Fruit fly (Drosophila melanogaster) whole organism, embryonic: Measurements from ENCODE around the gene CG10984.

Experiments
- Aef1 ChIP-seq: fragments of 200-800 bp; sonication (Bioruptor generic); IDR thresholded peaks from 3 replicates; pipeline ENCODE4 v1.3.6; 2022; ENCODE audit warnings: missing biosample characterization, missing genetic modification characterization
- Atf3 ChIP-seq: fragments of 200-800 bp; sonication (Bioruptor generic); optimal IDR thresholded peaks from 3 replicates; lab custom pipeline; 2016; ENCODE audit warnings: missing biosample characterization, missing genetic modification characterization
- Blimp-1 ChIP-seq: fragments of 200-800 bp; sonication (Bioruptor generic); optimal IDR thresholded peaks from 3 replicates; lab custom pipeline; 2018; ENCODE audit warnings: missing biosample characterization, missing genetic modification characterization, mild to moderate bottlenecking, moderate library complexity, missing genetic modification reagents
- CG11093 ChIP-seq: fragments of 200-800 bp; sonication (Bioruptor generic); IDR thresholded peaks from 3 replicates; pipeline ENCODE4 v1.3.6; 2022; ENCODE audit warnings: missing biosample characterization, missing genetic modification characterization
- CG11723 ChIP-seq: fragments of 200-800 bp; sonication (Bioruptor generic); optimal IDR thresholded peaks from 2 replicates; lab custom pipeline; 2017; ENCODE audit warnings: missing biosample characterization, mild to moderate bottlenecking, missing genetic modification characterization
- CG12219 ChIP-seq: fragments of 200-800 bp; sonication (Bioruptor generic); optimal IDR thresholded peaks from 3 replicates; lab custom pipeline; 2018; ENCODE audit warnings: missing biosample characterization, mild to moderate bottlenecking, missing genetic modification characterization
- CG12391 ChIP-seq: fragments of 200-800 bp; sonication (Bioruptor generic); optimal IDR thresholded peaks from 3 replicates; lab custom pipeline; 2018; ENCODE audit warnings: missing biosample characterization, mild to moderate bottlenecking, missing genetic modification characterization, moderate library complexity
- CG13894 ChIP-seq: fragments of 200-800 bp; sonication (Bioruptor generic); optimal IDR thresholded peaks from 3 replicates; lab custom pipeline; 2018; ENCODE audit warnings: missing biosample characterization, mild to moderate bottlenecking, missing genetic modification characterization, moderate library complexity
- CG14441 ChIP-seq: fragments of 200-800 bp; sonication (Bioruptor generic); IDR thresholded peaks from 2 replicates; pipeline ENCODE4 v1.3.6; 2022; ENCODE audit warnings: missing biosample characterization, missing genetic modification characterization
- CG14667 ChIP-seq: fragments of 200-800 bp; sonication (Bioruptor generic); IDR thresholded peaks from 2 replicates; pipeline ENCODE4 v1.3.6; 2022; ENCODE audit warnings: missing biosample characterization, missing genetic modification characterization
- CG14965 ChIP-seq: fragments of 200-800 bp; sonication (Bioruptor generic); optimal IDR thresholded peaks from 2 replicates; lab custom pipeline; 2016; ENCODE audit warnings: missing biosample characterization, missing genetic modification characterization, borderline replicate concordance
- CG15073 ChIP-seq: fragments of 200-800 bp; sonication (Bioruptor generic); optimal IDR thresholded peaks from 2 replicates; lab custom pipeline; 2016; ENCODE audit warnings: missing biosample characterization, missing genetic modification characterization
- CG15479 ChIP-seq: fragments of 200-800 bp; sonication (Bioruptor generic); optimal IDR thresholded peaks from 3 replicates; lab custom pipeline; 2019; ENCODE audit warnings: missing biosample characterization, mild to moderate bottlenecking, missing genetic modification characterization, moderate library complexity
- CG16813 ChIP-seq: fragments of 200-800 bp; sonication (Bioruptor generic); IDR thresholded peaks from 3 replicates; pipeline ENCODE4 v1.3.6; 2022; ENCODE audit warnings: missing biosample characterization, missing genetic modification characterization; ENCODE audit not compliant: partially characterized antibody
- CG16815 ChIP-seq: fragments of 200-800 bp; sonication (Bioruptor generic); optimal IDR thresholded peaks from 3 replicates; lab custom pipeline; 2017; ENCODE audit warnings: missing biosample characterization, mild to moderate bottlenecking, missing genetic modification characterization
- CG17385 ChIP-seq: fragments of 200-800 bp; sonication (Bioruptor generic); optimal IDR thresholded peaks from 3 replicates; lab custom pipeline; 2018; ENCODE audit warnings: missing biosample characterization, mild to moderate bottlenecking, missing genetic modification characterization
- CG1792 ChIP-seq: fragments of 200-800 bp; sonication (Bioruptor generic); optimal IDR thresholded peaks from 2 replicates; lab custom pipeline; 2016; ENCODE audit warnings: missing biosample characterization, missing genetic modification characterization
- CG18011 ChIP-seq: fragments of 200-800 bp; sonication (Bioruptor generic); optimal IDR thresholded peaks from 2 replicates; lab custom pipeline; 2017; ENCODE audit warnings: missing biosample characterization, missing genetic modification characterization, mild to moderate bottlenecking, moderate library complexity, missing genotype
- CG2129 ChIP-seq: fragments of 200-800 bp; sonication (Bioruptor generic); IDR thresholded peaks from 2 replicates; pipeline ENCODE4 v1.3.6; 2022; ENCODE audit warnings: missing biosample characterization, missing genetic modification characterization; ENCODE audit not compliant: partially characterized antibody
- CG2889 ChIP-seq: fragments of 200-800 bp; sonication (Bioruptor generic); IDR thresholded peaks from 3 replicates; pipeline ENCODE4 v1.3.6; 2022; ENCODE audit warnings: missing biosample characterization, missing genetic modification characterization
- CG31365 ChIP-seq: fragments of 200-800 bp; sonication (Bioruptor generic); optimal IDR thresholded peaks from 2 replicates; lab custom pipeline; 2018; ENCODE audit warnings: missing biosample characterization, mild to moderate bottlenecking, missing genetic modification characterization
- CG3163 ChIP-seq: fragments of 200-800 bp; sonication (Bioruptor generic); optimal IDR thresholded peaks from 3 replicates; lab custom pipeline; 2016; ENCODE audit warnings: missing biosample characterization, missing genetic modification characterization
- CG43689 ChIP-seq: fragments of 200-800 bp; sonication (Bioruptor generic); IDR thresholded peaks from 2 replicates; pipeline ENCODE4 v1.3.6; 2022; ENCODE audit warnings: missing biosample characterization, missing genetic modification characterization
- CG6683 ChIP-seq: fragments of 200-800 bp; sonication (Bioruptor generic); optimal IDR thresholded peaks from 2 replicates; lab custom pipeline; 2017; ENCODE audit warnings: missing biosample characterization, mild to moderate bottlenecking, missing genetic modification characterization, missing genetic modification reagents
- CG6765 ChIP-seq: fragments of 200-800 bp; sonication (Bioruptor generic); optimal IDR thresholded peaks from 3 replicates; lab custom pipeline; 2017; ENCODE audit warnings: missing biosample characterization, mild to moderate bottlenecking, missing genetic modification characterization
- CG6813 ChIP-seq: fragments of 200-800 bp; sonication (Bioruptor generic); optimal IDR thresholded peaks from 2 replicates; lab custom pipeline; 2017; ENCODE audit warnings: missing biosample characterization, missing genetic modification characterization, mild to moderate bottlenecking, moderate library complexity, missing genetic modification reagents
- CG8281 ChIP-seq: fragments of 200-800 bp; sonication (Bioruptor generic); optimal IDR thresholded peaks from 2 replicates; lab custom pipeline; 2018; ENCODE audit warnings: missing biosample characterization, mild to moderate bottlenecking, missing genetic modification characterization, moderate library complexity
- CG8359 ChIP-seq: fragments of 200-800 bp; sonication (Bioruptor generic); optimal IDR thresholded peaks from 2 replicates; lab custom pipeline; 2017; ENCODE audit warnings: missing biosample characterization, mild to moderate bottlenecking, missing genetic modification characterization, borderline replicate concordance
- CG8478 ChIP-seq: fragments of >200 bp; optimal IDR thresholded peaks from 2 replicates; lab custom pipeline; 2018
- CG9817 ChIP-seq: fragments of 200-800 bp; sonication (Bioruptor generic); optimal IDR thresholded peaks from 2 replicates; lab custom pipeline; 2018; ENCODE audit warnings: missing biosample characterization, mild to moderate bottlenecking, missing genetic modification characterization, moderate library complexity
- Doc3 ChIP-seq: fragments of 200-800 bp; sonication (Bioruptor generic); IDR thresholded peaks from 3 replicates; pipeline ENCODE4 v1.3.6; 2022; ENCODE audit warnings: missing biosample characterization, missing genetic modification characterization; ENCODE audit not compliant: partially characterized antibody
- Drgx ChIP-seq: fragments of 200-800 bp; sonication (Bioruptor generic); IDR thresholded peaks from 2 replicates; pipeline ENCODE4 v1.3.6; 2022; ENCODE audit warnings: missing biosample characterization, missing genetic modification characterization
- HHEX ChIP-seq: fragments of 200-800 bp; sonication (Bioruptor generic); optimal IDR thresholded peaks from 3 replicates; lab custom pipeline; 2017; ENCODE audit warnings: missing biosample characterization, mild to moderate bottlenecking, missing genetic modification characterization, missing genetic modification reagents
- Kr ChIP-seq: fragments of 200-800 bp; sonication (Bioruptor generic); optimal IDR thresholded peaks from 2 replicates; lab custom pipeline; 2017; ENCODE audit warnings: missing biosample characterization, mild to moderate bottlenecking, missing genetic modification characterization
- Mad ChIP-seq: fragments of 200-800 bp; sonication (Bioruptor generic); optimal IDR thresholded peaks from 2 replicates; lab custom pipeline; 2016; ENCODE audit warnings: missing biosample characterization, missing genetic modification characterization
- NC2β ChIP-seq: fragments of 200-800 bp; sonication (Bioruptor generic); optimal IDR thresholded peaks from 2 replicates; lab custom pipeline; 2016; ENCODE audit warnings: missing biosample characterization, missing genetic modification characterization
- Neu2 ChIP-seq: fragments of 200-800 bp; sonication (Bioruptor generic); optimal IDR thresholded peaks from 3 replicates; lab custom pipeline; 2016; ENCODE audit warnings: missing biosample characterization, missing genetic modification characterization, borderline replicate concordance
- crp ChIP-seq, 2 experiments: fragments of 200-800 bp; sonication (Bioruptor generic); optimal IDR thresholded peaks; 2 replicates in 1 of 2; 3 replicates in 1 of 2; lab custom pipeline; 2017; ENCODE audit warnings: missing biosample characterization in 2 of 2, missing genetic modification characterization in 2 of 2, mild to moderate bottlenecking in 1 of 2, moderate library complexity in 1 of 2
- lbe ChIP-seq: fragments of 200-800 bp; sonication (Bioruptor generic); optimal IDR thresholded peaks from 2 replicates; lab custom pipeline; 2016; ENCODE audit warnings: missing biosample characterization, mild to moderate bottlenecking, missing genetic modification characterization
- luna ChIP-seq: fragments of 200-800 bp; sonication (Bioruptor generic); optimal IDR thresholded peaks from 2 replicates; lab custom pipeline; 2016; ENCODE audit warnings: missing biosample characterization, missing genetic modification characterization
- oc ChIP-seq: fragments of 200-800 bp; sonication (Bioruptor generic); optimal IDR thresholded peaks from 2 replicates; lab custom pipeline; 2018; ENCODE audit warnings: missing biosample characterization, mild to moderate bottlenecking, missing genetic modification characterization, moderate library complexity
- org-1 ChIP-seq: fragments of 200-800 bp; sonication (Bioruptor generic); optimal IDR thresholded peaks from 2 replicates; lab custom pipeline; 2017; ENCODE audit warnings: missing biosample characterization, missing genetic modification characterization
- so ChIP-seq: fragments of 200-800 bp; sonication (Bioruptor generic); IDR thresholded peaks from 3 replicates; pipeline ENCODE4 v1.3.6; 2022; ENCODE audit warnings: missing biosample characterization, missing genetic modification characterization
- ssp ChIP-seq: fragments of 200-800 bp; sonication (Bioruptor generic); IDR thresholded peaks from 2 replicates; pipeline ENCODE4 v1.3.6; 2022; ENCODE audit warnings: missing biosample characterization, missing genetic modification characterization
- stwl ChIP-seq: fragments of 200-800 bp; sonication (Bioruptor generic); optimal IDR thresholded peaks from 3 replicates; lab custom pipeline; 2018; ENCODE audit warnings: missing biosample characterization, mild to moderate bottlenecking, missing genetic modification characterization, moderate library complexity
- sug ChIP-seq: fragments of 200-800 bp; optimal IDR thresholded peaks from 2 replicates; lab custom pipeline; 2019; ENCODE audit warnings: missing biosample characterization, mild to moderate bottlenecking, missing genetic modification characterization, moderate library complexity
- tgo ChIP-seq: fragments of 200-800 bp; sonication (Bioruptor generic); IDR thresholded peaks from 3 replicates; pipeline ENCODE4 v1.3.6; 2022; ENCODE audit warnings: missing biosample characterization, missing genetic modification characterization
- toy ChIP-seq: fragments of 200-800 bp; sonication (Bioruptor generic); IDR thresholded peaks from 2 replicates; pipeline ENCODE4 v1.3.6; 2022; ENCODE audit warnings: missing biosample characterization, missing genetic modification characterization
- trh ChIP-seq: fragments of 200-800 bp; sonication (Bioruptor generic); optimal IDR thresholded peaks from 2 replicates; lab custom pipeline; 2016; ENCODE audit warnings: missing biosample characterization, missing genetic modification characterization
- unpg ChIP-seq: fragments of 200-800 bp; sonication (Bioruptor generic); optimal IDR thresholded peaks from 3 replicates; lab custom pipeline; 2018; ENCODE audit warnings: missing biosample characterization, mild to moderate bottlenecking, missing genetic modification characterization, moderate library complexity

Gene CG10984

DNA sequence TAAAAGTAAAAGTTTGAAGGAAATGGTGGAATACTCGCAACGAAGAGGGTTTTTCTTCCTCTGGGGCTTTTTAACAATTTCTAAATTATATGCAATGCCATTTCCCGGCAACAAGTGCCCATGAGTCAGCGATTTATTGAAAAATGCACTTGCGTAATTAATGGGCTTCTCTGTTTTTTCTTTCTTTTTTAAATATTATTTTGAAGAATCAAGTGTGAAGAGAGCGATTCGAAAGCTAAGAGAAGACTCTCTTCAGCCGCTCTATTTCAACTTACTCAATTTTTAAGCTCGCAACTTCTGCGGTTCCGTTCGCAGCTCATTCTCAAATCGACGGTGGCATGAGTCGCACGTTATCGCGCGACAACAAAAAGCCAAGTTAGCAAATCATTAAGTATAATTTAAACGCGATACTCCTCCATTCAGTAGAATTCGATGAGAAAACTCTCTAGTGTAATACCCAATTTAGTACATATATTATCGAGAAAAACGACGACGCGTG lies 40.0 kb downstream of the CG10984 start, which contains the start of gene CG42709 (continued):
- TF ChIP-seq CG14965: no peak
- TF ChIP-seq CG13894 (tag; lab: Kevin White, UChicago): no peak
- no peak for TF ChIP-seq unpg (GFP tag; lab: Kevin White, UChicago)
- TF ChIP-seq CG11093 (GFP tag; lab: Robert Waterston, UW): no peak
- no peak for TF ChIP-seq NC2β (GFP tag; lab: Kevin White, UChicago)
- TF ChIP-seq CG14667 (GFP tag; lab: Robert Waterston, UW): no peak
- TF ChIP-seq CG8478: no peak
- TF ChIP-seq CG16815 (GFP tag; lab: Kevin White, UChicago): no peak
- no peak for TF ChIP-seq stwl (tag; lab: Kevin White, UChicago)
- no peak for TF ChIP-seq CG9817 (tag; lab: Kevin White, UChicago)
- no peak for TF ChIP-seq Atf3 (GFP tag; lab: Kevin White, UChicago)
- TF ChIP-seq CG16813: no peak
- TF ChIP-seq trh (GFP tag; lab: Kevin White, UChicago): no peak
- no peak for TF ChIP-seq Doc3 (GFP tag; lab: Robert Waterston, UW)
- no peak for TF ChIP-seq Mad (GFP tag; lab: Kevin White, UChicago)
- no peak for TF ChIP-seq org-1 (GFP tag; lab: Kevin White, UChicago)
- TF ChIP-seq luna (GFP tag; lab: Kevin White, UChicago): no peak
- no peak for TF ChIP-seq CG17385 (GFP tag; lab: Kevin White, UChicago)
- TF ChIP-seq CG12391 (tag; lab: Kevin White, UChicago): no peak
- TF ChIP-seq Drgx: peak; percentile 31; the same call in 1 of the 2 replicates
- TF ChIP-seq sug (tag; lab: Kevin White, UChicago): peak; percentile 11
- no peak for TF ChIP-seq CG8281 (tag; lab: Kevin White, UChicago)
- no peak for TF ChIP-seq crp (GFP tag; optimal IDR thresholded peaks at IDR 0.05; lab: Kevin White, UChicago)
- TF ChIP-seq Kr (GFP tag; lab: Kevin White, UChicago): no peak
- no peak for TF ChIP-seq CG6765 (GFP tag; lab: Kevin White, UChicago)
- no peak for TF ChIP-seq CG31365 (tag; lab: Kevin White, UChicago)
- no peak for TF ChIP-seq ssp (GFP tag; lab: Robert Waterston, UW)
- TF ChIP-seq CG43689 (GFP tag; lab: Robert Waterston, UW): no peak
- TF ChIP-seq Aef1: no peak
- no peak for TF ChIP-seq CG6813 (GFP tag; lab: Kevin White, UChicago)
- TF ChIP-seq so (GFP tag; lab: Robert Waterston, UW): no peak
- TF ChIP-seq CG18011 (GFP tag; lab: Kevin White, UChicago): no peak
- TF ChIP-seq CG3163 (GFP tag; lab: Kevin White, UChicago): peak; percentile 85
- peak; percentile 53 for TF ChIP-seq Blimp-1 (GFP tag; lab: Kevin White, UChicago)
- peak; percentile 62 for TF ChIP-seq lbe (GFP tag; lab: Kevin White, UChicago)
- no peak for TF ChIP-seq CG12219 (GFP tag; lab: Kevin White, UChicago)
- TF ChIP-seq CG1792: no peak
- no peak for TF ChIP-seq CG6683 (GFP tag; lab: Kevin White, UChicago)
- TF ChIP-seq CG15479 (GFP tag; lab: Kevin White, UChicago): no peak
- TF ChIP-seq Neu2: no peak
- no peak for TF ChIP-seq CG2889 (GFP tag; lab: Robert Waterston, UW)
- TF ChIP-seq CG11723 (GFP tag; lab: Kevin White, UChicago): no peak
- no peak for TF ChIP-seq CG2129 (GFP tag; lab: Robert Waterston, UW)
- no peak for TF ChIP-seq toy (GFP tag; lab: Robert Waterston, UW)
- TF ChIP-seq CG14441 (GFP tag; lab: Robert Waterston, UW): 0 out of 2 replicates have a peak, but pooled peaks have one; percentile 14
- no peak for TF ChIP-seq oc (tag; lab: Kevin White, UChicago)
- no peak for TF ChIP-seq tgo (GFP tag; lab: Robert Waterston, UW)
- TF ChIP-seq HHEX (GFP tag; lab: Kevin White, UChicago): no peak
- no peak for TF ChIP-seq CG15073 (GFP tag; lab: Kevin White, UChicago)
- no peak for TF ChIP-seq CG8359 (GFP tag; lab: Kevin White, UChicago)
